Fruit fly (Drosophila melanogaster): ENCODE data around the gene CG3793.
A peak's percentile ranks its signal among the peaks of the same experiment; 100 is the strongest.

CG3793 gene

DNA sequence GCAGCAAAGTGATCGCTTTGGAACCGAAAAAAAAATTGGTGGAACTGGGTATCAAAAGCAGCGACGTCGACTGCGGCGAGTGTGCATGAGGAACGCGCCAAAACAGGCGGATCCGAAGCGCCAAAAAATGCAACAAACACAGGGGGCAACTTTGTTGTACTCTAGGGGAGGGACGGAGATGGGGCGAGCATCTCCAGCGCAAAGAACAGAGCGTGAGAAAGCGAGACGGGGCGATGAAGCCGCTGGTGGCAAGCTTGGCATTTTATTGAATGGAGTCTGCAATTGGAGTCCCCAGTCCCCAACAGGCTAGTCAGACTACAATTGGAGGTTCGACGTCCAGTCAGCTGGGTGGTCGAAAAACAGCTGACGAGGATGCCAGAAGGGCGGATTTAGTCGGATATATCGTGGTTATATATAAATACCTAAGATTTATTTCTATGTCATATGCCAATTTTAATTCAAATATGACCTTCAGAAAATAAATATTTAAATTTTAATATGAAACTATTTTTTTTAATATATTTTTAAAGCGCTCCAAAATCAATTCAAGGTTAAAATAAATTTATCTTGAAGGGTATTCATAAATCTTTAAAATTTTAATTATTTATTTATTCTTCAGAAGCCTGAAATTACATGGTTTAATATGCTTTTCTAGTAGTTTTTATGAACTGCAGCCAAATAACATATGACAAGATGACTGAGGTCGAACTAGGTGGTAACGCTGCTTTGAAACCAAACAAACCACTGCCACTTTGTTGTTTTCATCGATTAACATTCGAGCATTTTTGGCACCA is 17.2 kb upstream of the CG3793 start (continued):
- TF ChIP-seq CG4318 (GFP tag; optimal IDR thresholded peaks at IDR 0.05): peak; percentile 86
- peak; percentile 89 for TF ChIP-seq Eip78C (GFP tag)
- peak; percentile 58 for TF ChIP-seq CG31627 (GFP tag; optimal IDR thresholded peaks at IDR 0.05)
- peak; percentile 76 for TF ChIP-seq CG11762 (GFP tag; optimal IDR thresholded peaks at IDR 0.05; ENCODE audit: insufficient read depth)
- TF ChIP-seq svp (GFP tag): peak; percentile 78
- peak; percentile 35 for TF ChIP-seq vri (GFP tag; optimal IDR thresholded peaks at IDR 0.05)
- TF ChIP-seq esn (GFP tag; optimal IDR thresholded peaks at IDR 0.05): peak; percentile 82
- TF ChIP-seq Smox (GFP tag; optimal IDR thresholded peaks at IDR 0.05): peak; percentile 66
- peak; percentile 86 for TF ChIP-seq Ets96B (tag; optimal IDR thresholded peaks at IDR 0.05)
- peak in 1 of 2 experiments; percentile 87 for TF ChIP-seq ss (GFP tag; optimal IDR thresholded peaks at IDR 0.05)

DNA sequence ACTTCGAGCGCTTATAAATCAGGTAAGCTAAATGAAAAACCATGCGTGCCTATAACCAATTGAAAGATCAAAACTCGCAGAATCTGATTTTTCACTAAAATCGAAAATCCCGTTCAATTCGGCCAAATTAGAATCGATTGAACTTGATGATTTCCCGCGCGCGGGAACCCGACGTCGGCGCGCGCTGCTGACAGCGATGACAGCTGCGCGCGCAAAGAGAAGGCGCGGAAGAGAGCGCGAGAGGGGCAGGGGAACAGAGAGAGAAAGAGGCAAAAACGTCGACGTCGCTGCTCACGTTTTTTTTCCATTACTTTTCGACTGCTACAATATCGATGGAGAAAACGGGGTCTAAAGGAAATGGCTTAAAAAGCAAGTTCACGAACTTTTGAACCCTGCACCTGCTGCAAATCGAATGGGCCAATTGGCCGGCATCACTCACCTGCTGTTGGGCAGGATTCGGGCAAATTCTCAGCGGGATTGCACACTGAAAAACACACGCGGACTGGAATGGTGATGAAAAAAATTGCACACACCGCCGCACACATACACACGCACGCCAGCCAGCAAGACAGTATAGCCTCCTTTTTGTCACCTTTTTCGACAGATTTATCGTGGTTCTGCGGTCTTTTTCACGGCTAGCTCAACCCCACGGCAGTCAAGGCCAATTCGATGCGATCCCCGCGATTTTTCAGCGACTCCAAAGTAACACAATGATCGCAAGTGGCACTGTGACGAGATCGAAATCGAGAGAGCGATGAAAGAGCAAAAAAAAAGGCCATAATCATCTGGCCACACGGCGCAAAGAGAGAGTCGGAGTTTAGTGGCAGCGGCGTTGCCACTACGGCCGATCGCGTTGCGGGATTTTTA is 16.4 kb upstream of the CG3793 start, which contains the start of gene CycE:
Gene CycE, minus strand, starts transcription at position 757 of the 867 bp plus-strand sequence.
- TF ChIP-seq dac (GFP tag; optimal IDR thresholded peaks at IDR 0.05) (no peak), Met (GFP tag; optimal IDR thresholded peaks at IDR 0.05) (no peak), pdm3 (GFP tag; optimal IDR thresholded peaks at IDR 0.05) (no peak), dsx (GFP tag; optimal IDR thresholded peaks at IDR 0.05; ENCODE audit: poor library complexity, severe bottlenecking) (no peak), svp (GFP tag) (peak; percentile 70), CG11294 (GFP tag; IDR thresholded peaks at IDR 0.05) (no peak), salr (GFP tag; optimal IDR thresholded peaks at IDR 0.05) (no peak), Sox15 (GFP tag; optimal IDR thresholded peaks at IDR 0.05) (no peak), CG11902 (GFP tag; optimal IDR thresholded peaks at IDR 0.05) (no peak), CG6792 (GFP tag; optimal IDR thresholded peaks at IDR 0.05) (no peak), Lpt (GFP tag; optimal IDR thresholded peaks at IDR 0.05) (no peak), achi (GFP tag; optimal IDR thresholded peaks at IDR 0.05) (peak; percentile 13), Eip75B (GFP tag; optimal IDR thresholded peaks at IDR 0.05) (no peak), CG11762 (GFP tag; optimal IDR thresholded peaks at IDR 0.05; ENCODE audit: insufficient read depth) (no peak), Eip78C (GFP tag) (peak; percentile 73), CG9139 (GFP tag; optimal IDR thresholded peaks at IDR 0.05) (no peak), CG15336 (GFP tag; IDR thresholded peaks at IDR 0.05) (0 out of 2 replicates have a peak, but pooled peaks have one; percentile 12), CG34406 (GFP tag; optimal IDR thresholded peaks at IDR 0.05) (no peak), eg (GFP tag; IDR thresholded peaks at IDR 0.05) (no peak)

DNA sequence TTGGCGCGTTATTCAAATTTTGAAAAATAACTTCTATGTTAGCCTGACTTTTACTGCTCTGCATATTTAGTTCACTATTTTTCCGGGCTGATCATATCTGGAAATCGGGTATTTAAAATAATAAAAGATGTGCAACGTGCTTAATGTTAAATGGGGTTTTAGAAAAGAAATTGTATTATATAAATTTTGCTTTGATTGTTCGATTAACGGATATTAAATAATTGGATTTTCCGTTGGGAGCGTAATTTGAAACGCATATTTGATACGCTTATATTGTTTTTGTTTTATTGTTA is 15.8 kb upstream of the CG3793 start:
- no peak for TF ChIP-seq topi (GFP tag; optimal IDR thresholded peaks at IDR 0.05)
- no peak for TF ChIP-seq CG11294 (GFP tag; IDR thresholded peaks at IDR 0.05)
- no peak for TF ChIP-seq CG11902 (GFP tag; optimal IDR thresholded peaks at IDR 0.05)
- no peak for TF ChIP-seq CG9139 (GFP tag; optimal IDR thresholded peaks at IDR 0.05)
- no peak for TF ChIP-seq Blimp-1 (GFP tag; optimal IDR thresholded peaks at IDR 0.05)
- no peak for TF ChIP-seq Gug (GFP tag; IDR thresholded peaks at IDR 0.05)
- no peak for TF ChIP-seq esn (GFP tag; optimal IDR thresholded peaks at IDR 0.05)
- no peak for TF ChIP-seq CG6163 (GFP tag; IDR thresholded peaks at IDR 0.05)
- TF ChIP-seq CG6808 (GFP tag; optimal IDR thresholded peaks at IDR 0.05): no peak
- no peak for TF ChIP-seq Sox15 (GFP tag; optimal IDR thresholded peaks at IDR 0.05)
- no peak for TF ChIP-seq CG10631 (GFP tag; optimal IDR thresholded peaks at IDR 0.05)
- no peak for TF ChIP-seq fd85E (GFP tag; optimal IDR thresholded peaks at IDR 0.05)
- no peak for TF ChIP-seq CG34406 (GFP tag; optimal IDR thresholded peaks at IDR 0.05)
- no peak for TF ChIP-seq CG6854 (GFP tag; optimal IDR thresholded peaks at IDR 0.05)
- no peak for TF ChIP-seq CG15336 (GFP tag; IDR thresholded peaks at IDR 0.05)
- no peak for TF ChIP-seq Sox14 (GFP tag; optimal IDR thresholded peaks at IDR 0.05)
